Worm (Caenorhabditis elegans) whole organism, late embryonic: ENCODE data around the gene osm-9.

ENCODE experiments used
- ama-1 ChIP-seq: fragments of 150-350 bp; optimal IDR thresholded peaks from 2 replicates; lab custom pipeline; 2014
- odd-2 ChIP-seq: sonication (generic microtip); optimal IDR thresholded peaks from 2 replicates; lab custom pipeline; 2017; ENCODE audit warnings: antibody characterized with exemption, mild to moderate bottlenecking, missing genetic modification characterization, missing compliant biosample characterization
- pha-4 ChIP-seq: fragments of 150-350 bp; optimal IDR thresholded peaks from 2 replicates; lab custom pipeline; 2018; ENCODE audit warnings: missing biosample characterization, missing genetic modification reagents, missing genetic modification characterization

ce11 chrIV:3514467-3514866 is 42.8 kb downstream of the osm-9 start, which contains the start of gene tsg-101:
- TF ChIP-seq pha-4 (tag; lab: Kevin White, UChicago): no peak
- no peak for TF ChIP-seq odd-2 (tag; lab: Kevin White, UChicago)
- TF ChIP-seq ama-1 (lab: Kevin White, UChicago): no peak
